Worm (Caenorhabditis elegans) whole organism, L4/young adult: ENCODE results near the gene exc-5.

Source experiments
- dao-5 ChIP-seq: sonication (generic microtip); optimal IDR thresholded peaks from 2 replicates; lab custom pipeline; 2016; ENCODE audit warnings: missing genotype, missing genetic modification characterization, moderate library complexity, missing compliant biosample characterization
- him-1 ChIP-seq: sonication (generic microtip); optimal IDR thresholded peaks from 2 replicates; lab custom pipeline; 2016; ENCODE audit warnings: missing genotype, missing genetic modification reagents, missing genetic modification characterization, missing compliant biosample characterization

ce11 chrIV:8821147-8821546 lies 7.7 kb upstream of the exc-5 start, which contains the start of gene T28C6.5:
- TF ChIP-seq dao-5 (tag; lab: Kevin White, UChicago), result no peak
- TF ChIP-seq him-1 (tag; lab: Kevin White, UChicago), result no peak
